Fruit fly (Drosophila melanogaster): Measurements from ENCODE around the gene Keap1.

Gene Keap1

DNA sequence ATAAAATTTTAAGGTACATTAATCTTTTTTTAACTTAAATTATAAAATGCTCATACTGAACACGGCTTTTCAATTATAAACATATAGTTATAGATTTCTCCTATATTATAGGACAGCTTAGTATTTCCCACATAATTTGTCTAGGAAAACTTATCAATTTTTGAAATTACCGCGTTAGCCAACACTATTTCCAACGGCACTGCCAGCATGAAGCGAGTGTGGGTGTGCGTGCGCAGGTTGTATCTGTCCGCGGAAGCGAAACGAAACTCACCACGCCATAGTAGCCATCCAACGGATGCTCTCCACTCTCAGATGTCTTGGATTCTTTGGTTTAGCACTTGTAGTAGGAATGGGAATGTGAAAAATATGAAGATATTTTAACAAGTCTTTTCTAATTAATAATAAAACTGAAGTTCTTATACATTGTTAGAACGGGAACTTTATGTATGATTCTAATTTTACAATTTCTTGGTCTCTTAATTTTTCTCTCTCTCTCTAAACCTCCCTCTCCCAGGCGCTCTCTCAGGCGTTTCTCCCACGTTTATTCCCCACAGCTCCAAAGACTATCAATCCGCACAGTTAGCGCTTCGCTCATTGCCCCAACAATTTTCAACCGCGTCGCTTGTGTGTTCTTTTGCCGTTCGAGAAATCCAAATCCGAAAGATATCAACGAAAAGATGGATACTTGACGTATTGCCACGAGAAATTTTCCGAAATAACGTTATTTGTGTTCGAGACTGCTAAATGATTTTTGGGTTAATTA lies 26.1 kb downstream of the Keap1 start, which contains the start of gene Dad:
Dad (plus strand) TSS at position 593 of the 763 bp plus-strand sequence.
- TF ChIP-seq emc (GFP tag; optimal IDR thresholded peaks at IDR 0.05) = no peak
- no peak for TF ChIP-seq sens-2 (GFP tag; IDR thresholded peaks at IDR 0.05)
- no peak for TF ChIP-seq CG9817 (tag; optimal IDR thresholded peaks at IDR 0.05)
- no peak for TF ChIP-seq Dref (GFP tag; IDR thresholded peaks at IDR 0.05)
- TF ChIP-seq Xrp1 (GFP tag; IDR thresholded peaks at IDR 0.05) = no peak
- 0 out of 2 replicates have a peak, but pooled peaks have one; percentile 24 for TF ChIP-seq sna (GFP tag; IDR thresholded peaks at IDR 0.05; ENCODE audit: partially characterized antibody)
- no peak for TF ChIP-seq CG10274 (GFP tag; optimal IDR thresholded peaks at IDR 0.05)
- no peak for TF ChIP-seq btn (GFP tag; optimal IDR thresholded peaks at IDR 0.05)
- no peak for TF ChIP-seq kay (GFP tag; optimal IDR thresholded peaks at IDR 0.05)
- no peak for TF ChIP-seq Atf3 (GFP tag; optimal IDR thresholded peaks at IDR 0.05)
- no peak for TF ChIP-seq Drgx (GFP tag; IDR thresholded peaks at IDR 0.05)
- TF ChIP-seq CG33557 (GFP tag; optimal IDR thresholded peaks at IDR 0.05) = no peak
- TF ChIP-seq Bteb2 (GFP tag; optimal IDR thresholded peaks at IDR 0.05) = no peak
- TF ChIP-seq CG16779 (GFP tag; IDR thresholded peaks at IDR 0.05) = no peak
- TF ChIP-seq CG5953 (GFP tag; IDR thresholded peaks at IDR 0.05) = 0 out of 2 replicates have a peak, but pooled peaks have one; percentile 27
- TF ChIP-seq Deaf1 (tag; optimal IDR thresholded peaks at IDR 0.05) = peak; percentile 40
- TF ChIP-seq CG34224 (GFP tag; IDR thresholded peaks at IDR 0.05; ENCODE audit: partially characterized antibody) = peak; percentile 49; the same call in 2 of the 3 replicates
- TF ChIP-seq Opbp (GFP tag; IDR thresholded peaks at IDR 0.05; ENCODE audit: partially characterized antibody) = 0 out of 3 replicates have a peak, but pooled peaks have one; percentile 50
- TF ChIP-seq shn (GFP tag; optimal IDR thresholded peaks at IDR 0.05) = no peak
- TF ChIP-seq CG10431 (GFP tag; optimal IDR thresholded peaks at IDR 0.05) = no peak
- TF ChIP-seq CG10565 (GFP tag; optimal IDR thresholded peaks at IDR 0.05) = no peak
- no peak for TF ChIP-seq dmrt11E (tag; optimal IDR thresholded peaks at IDR 0.05)
- no peak for TF ChIP-seq gcm (GFP tag; optimal IDR thresholded peaks at IDR 0.05)
- peak; percentile 36 for TF ChIP-seq caup (GFP tag; optimal IDR thresholded peaks at IDR 0.05; ENCODE audit: severe bottlenecking)
- no peak for TF ChIP-seq CG14667 (GFP tag; IDR thresholded peaks at IDR 0.05)
- TF ChIP-seq otp (GFP tag; IDR thresholded peaks at IDR 0.05) = 0 out of 3 replicates have a peak, but pooled peaks have one; percentile 37
- peak; percentile 19 for TF ChIP-seq dmrt99B (tag; optimal IDR thresholded peaks at IDR 0.05)
- TF ChIP-seq CG12769 (tag; optimal IDR thresholded peaks at IDR 0.05) = peak; percentile 51
- TF ChIP-seq CG11696 (GFP tag; IDR thresholded peaks at IDR 0.05) = no peak
- no peak for TF ChIP-seq pita (GFP tag; optimal IDR thresholded peaks at IDR 0.05)
- TF ChIP-seq Nf-YC (tag; optimal IDR thresholded peaks at IDR 0.05) = peak; percentile 17
- TF ChIP-seq h (optimal IDR thresholded peaks at IDR 0.05) = no peak
- TF ChIP-seq CG10654 (GFP tag; optimal IDR thresholded peaks at IDR 0.05) = no peak
- TF ChIP-seq CG7745 (tag; optimal IDR thresholded peaks at IDR 0.05) = no peak
- TF ChIP-seq CG8290 (GFP tag; optimal IDR thresholded peaks at IDR 0.05) = no peak
- TF ChIP-seq CG8290 (tag; optimal IDR thresholded peaks at IDR 0.05) = peak in 1 of 2 experiments; percentile 80
- no peak for TF ChIP-seq CG15073 (GFP tag; optimal IDR thresholded peaks at IDR 0.05)
- TF ChIP-seq CG2202 (tag; optimal IDR thresholded peaks at IDR 0.05) = peak; percentile 10
- no peak for TF ChIP-seq Blimp-1 (GFP tag; optimal IDR thresholded peaks at IDR 0.05)
- TF ChIP-seq chn (GFP tag; optimal IDR thresholded peaks at IDR 0.05) = no peak
- peak; percentile 97 for TF ChIP-seq CG10267 (tag; optimal IDR thresholded peaks at IDR 0.05)
- peak; percentile 56; the same call in 3 of the 4 replicates for TF ChIP-seq Dll (GFP tag; IDR thresholded peaks at IDR 0.05; ENCODE audit: partially characterized antibody)
- TF ChIP-seq CG12071 (GFP tag; optimal IDR thresholded peaks at IDR 0.05) = no peak
- TF ChIP-seq oc (tag; optimal IDR thresholded peaks at IDR 0.05) = no peak
- no peak for TF ChIP-seq bigmax (GFP tag; optimal IDR thresholded peaks at IDR 0.05)
- TF ChIP-seq ap (GFP tag; IDR thresholded peaks at IDR 0.05) = no peak
- TF ChIP-seq vvl (GFP tag; IDR thresholded peaks at IDR 0.05) = peak; percentile 25; the same call in 1 of the 2 replicates
- TF ChIP-seq Myb (GFP tag; optimal IDR thresholded peaks at IDR 0.05) = peak; percentile 30
- peak; percentile 11 for TF ChIP-seq Side (GFP tag; optimal IDR thresholded peaks at IDR 0.05)
- no peak for TF ChIP-seq p53 (GFP tag; optimal IDR thresholded peaks at IDR 0.05)

Measured in whole organism, embryonic.